Fruit fly (Drosophila melanogaster) whole organism, embryonic: Measurements from ENCODE around the gene CG14402.

Experiments used
- B-H2 ChIP-seq: fragments of 200-800 bp; sonication (Bioruptor generic); optimal IDR thresholded peaks from 2 replicates; lab custom pipeline; 2018; ENCODE audit warnings: missing biosample characterization, mild to moderate bottlenecking, missing genetic modification characterization
- CG10321 ChIP-seq: fragments of 200-800 bp; sonication (Bioruptor generic); IDR thresholded peaks from 2 replicates; pipeline ENCODE4 v1.3.6; 2022; ENCODE audit warnings: missing biosample characterization, missing genetic modification characterization
- CG10543 ChIP-seq: fragments of 200-800 bp; sonication (Bioruptor generic); optimal IDR thresholded peaks from 3 replicates; lab custom pipeline; 2017; ENCODE audit warnings: missing biosample characterization, mild to moderate bottlenecking, missing genetic modification characterization, moderate library complexity
- CG11695 ChIP-seq: fragments of 200-800 bp; sonication (Bioruptor generic); IDR thresholded peaks from 3 replicates; pipeline ENCODE4 v1.3.6; 2022; ENCODE audit warnings: missing biosample characterization, missing genetic modification characterization
- CG13287 ChIP-seq: fragments of 200-800 bp; sonication (Bioruptor generic); IDR thresholded peaks from 2 replicates; pipeline ENCODE4 v1.3.6; 2022; ENCODE audit warnings: missing biosample characterization, missing genetic modification characterization; ENCODE audit not compliant: partially characterized antibody
- CG13424 ChIP-seq: fragments of 200-800 bp; sonication (Bioruptor generic); optimal IDR thresholded peaks from 2 replicates; lab custom pipeline; 2019; ENCODE audit warnings: missing biosample characterization, mild to moderate bottlenecking, missing genetic modification characterization, moderate library complexity
- CG13775 ChIP-seq: fragments of 200-800 bp; sonication (Bioruptor generic); optimal IDR thresholded peaks from 3 replicates; lab custom pipeline; 2017; ENCODE audit warnings: missing biosample characterization, mild to moderate bottlenecking, missing genetic modification characterization
- CG15269 ChIP-seq: fragments of 200-800 bp; sonication (Bioruptor generic); optimal IDR thresholded peaks from 2 replicates; lab custom pipeline; 2018; ENCODE audit warnings: missing biosample characterization, mild to moderate bottlenecking, missing genetic modification characterization, moderate library complexity
- CG32772 ChIP-seq: fragments of 200-800 bp; sonication (Bioruptor generic); IDR thresholded peaks from 2 replicates; pipeline ENCODE4 v1.3.6; 2022; ENCODE audit warnings: missing biosample characterization, missing genetic modification characterization
- CG3281 ChIP-seq: fragments of 200-800 bp; sonication (Bioruptor generic); optimal IDR thresholded peaks from 3 replicates; lab custom pipeline; 2017; ENCODE audit warnings: missing biosample characterization, mild to moderate bottlenecking, missing genetic modification characterization
- CG34376 ChIP-seq: fragments of 200-800 bp; sonication (Bioruptor generic); optimal IDR thresholded peaks from 2 replicates; lab custom pipeline; 2018; ENCODE audit warnings: missing biosample characterization, mild to moderate bottlenecking, missing genetic modification characterization
- CG3838 ChIP-seq: fragments of 200-800 bp; sonication (Bioruptor generic); optimal IDR thresholded peaks from 3 replicates; lab custom pipeline; 2016; ENCODE audit warnings: missing biosample characterization, missing genetic modification characterization
- CG5180 ChIP-seq: fragments of 200-800 bp; sonication (Bioruptor generic); optimal IDR thresholded peaks from 3 replicates; lab custom pipeline; 2017; ENCODE audit warnings: missing biosample characterization, missing genetic modification characterization, mild to moderate bottlenecking, moderate library complexity, missing genetic modification reagents
- CG5953 ChIP-seq: fragments of 200-800 bp; sonication (Bioruptor generic); IDR thresholded peaks from 2 replicates; pipeline ENCODE4 v1.3.6; 2022; ENCODE audit warnings: missing biosample characterization, missing genetic modification characterization
- CG6272 ChIP-seq: fragments of 200-800 bp; sonication (Bioruptor generic); IDR thresholded peaks from 2 replicates; pipeline ENCODE4 v1.3.6; 2022; ENCODE audit warnings: missing biosample characterization, missing genetic modification characterization
- CG8944 ChIP-seq: fragments of 200-800 bp; sonication (Bioruptor generic); optimal IDR thresholded peaks from 3 replicates; lab custom pipeline; 2016; ENCODE audit warnings: missing biosample characterization, missing genetic modification characterization
- D19A ChIP-seq: fragments of 200-800 bp; optimal IDR thresholded peaks from 3 replicates; lab custom pipeline; 2019; ENCODE audit warnings: missing biosample characterization, mild to moderate bottlenecking, missing genetic modification characterization, moderate library complexity
- Fer1 ChIP-seq: fragments of 200-800 bp; sonication (Bioruptor generic); optimal IDR thresholded peaks from 2 replicates; lab custom pipeline; 2017; ENCODE audit warnings: missing biosample characterization, mild to moderate bottlenecking, missing genetic modification characterization
- GATAe ChIP-seq: fragments of 200-800 bp; sonication (Bioruptor generic); conservative IDR thresholded peaks from 2 replicates; pipeline ENCODE4 v1.3.6; 2022; ENCODE audit warnings: missing biosample characterization, missing genetic modification characterization
- HmgZ ChIP-seq: fragments of 200-800 bp; sonication (Bioruptor generic); optimal IDR thresholded peaks from 2 replicates; lab custom pipeline; 2018; ENCODE audit warnings: missing biosample characterization, mild to moderate bottlenecking, missing genetic modification characterization
- PHDP ChIP-seq: fragments of 200-800 bp; sonication (Bioruptor generic); optimal IDR thresholded peaks from 3 replicates; lab custom pipeline; 2018; ENCODE audit warnings: missing biosample characterization, mild to moderate bottlenecking, missing genetic modification characterization, moderate library complexity
- Pdp1 ChIP-seq, 2 experiments: fragments of 200-800 bp; sonication (Bioruptor generic); optimal IDR thresholded peaks; 3 replicates each; lab custom pipeline; 2016; ENCODE audit warnings: missing biosample characterization in 2 of 2, missing genetic modification characterization in 2 of 2, mild to moderate bottlenecking in 1 of 2, moderate library complexity in 1 of 2
- Poxn ChIP-seq: fragments of 200-800 bp; sonication (Bioruptor generic); IDR thresholded peaks from 2 replicates; pipeline ENCODE4 v1.3.6; 2022; ENCODE audit warnings: missing biosample characterization, missing genetic modification characterization
- Rfx ChIP-seq: fragments of 200-800 bp; sonication (Bioruptor generic); IDR thresholded peaks from 2 replicates; pipeline ENCODE4 v1.3.6; 2022; ENCODE audit warnings: missing biosample characterization, missing genetic modification characterization
- Trl ChIP-seq, 3 experiments: fragments of >200 bp in 2 of 3; fragments of 200-800 bp in 1 of 3; sonication (Bioruptor generic) in 1 of 3; optimal IDR thresholded peaks; 2 replicates in 1 of 3; 3 replicates in 2 of 3; lab custom pipeline; 2016 to 2017; ENCODE audit warnings: missing biosample characterization in 1 of 3, missing genetic modification characterization in 1 of 3
- YL-1 ChIP-seq: fragments of 200-800 bp; sonication (Bioruptor generic); optimal IDR thresholded peaks from 3 replicates; lab custom pipeline; 2017; ENCODE audit warnings: missing biosample characterization, mild to moderate bottlenecking, missing genetic modification characterization
- bcd ChIP-seq: fragments of 200-800 bp; sonication (Bioruptor generic); optimal IDR thresholded peaks from 2 replicates; lab custom pipeline; 2017; ENCODE audit warnings: missing biosample characterization, mild to moderate bottlenecking, missing genetic modification characterization
- bsh ChIP-seq, 2 experiments: fragments of 200-800 bp; sonication (Bioruptor generic); optimal IDR thresholded peaks; 2 replicates each; lab custom pipeline; 2017 to 2018; ENCODE audit warnings: mild to moderate bottlenecking in 2 of 2, missing biosample characterization in 2 of 2, missing genetic modification characterization in 2 of 2, moderate library complexity in 1 of 2
- crp ChIP-seq, 2 experiments: fragments of 200-800 bp; sonication (Bioruptor generic); optimal IDR thresholded peaks; 2 replicates in 1 of 2; 3 replicates in 1 of 2; lab custom pipeline; 2017; ENCODE audit warnings: missing biosample characterization in 2 of 2, missing genetic modification characterization in 2 of 2, mild to moderate bottlenecking in 1 of 2, moderate library complexity in 1 of 2
- cwo ChIP-seq: fragments of 200-800 bp; sonication (Bioruptor generic); optimal IDR thresholded peaks from 3 replicates; lab custom pipeline; 2017; ENCODE audit warnings: missing biosample characterization, missing genetic modification characterization, mild to moderate bottlenecking, moderate library complexity, missing genetic modification reagents
- dm ChIP-seq: fragments of 200-800 bp; sonication (Bioruptor generic); optimal IDR thresholded peaks from 3 replicates; lab custom pipeline; 2016; ENCODE audit warnings: missing biosample characterization, missing genetic modification characterization
- ewg ChIP-seq: fragments of 200-800 bp; sonication (Bioruptor generic); optimal IDR thresholded peaks from 3 replicates; lab custom pipeline; 2017; ENCODE audit warnings: mild to moderate bottlenecking, missing biosample characterization, missing genetic modification reagents, missing genetic modification characterization
- exex ChIP-seq: fragments of 200-800 bp; sonication (Bioruptor generic); optimal IDR thresholded peaks from 4 replicates; lab custom pipeline; 2018; ENCODE audit warnings: missing biosample characterization, mild to moderate bottlenecking, missing genetic modification characterization, moderate library complexity
- fd96Cb ChIP-seq: fragments of 200-800 bp; sonication (Bioruptor generic); optimal IDR thresholded peaks from 2 replicates; lab custom pipeline; 2018; ENCODE audit warnings: missing biosample characterization, mild to moderate bottlenecking, missing genetic modification characterization, moderate library complexity
- grn ChIP-seq: fragments of 200-800 bp; sonication (Bioruptor generic); optimal IDR thresholded peaks from 3 replicates; lab custom pipeline; 2017; ENCODE audit warnings: missing biosample characterization, missing genetic modification characterization
- mirr ChIP-seq: fragments of 200-800 bp; sonication (Bioruptor generic); optimal IDR thresholded peaks from 3 replicates; lab custom pipeline; 2018; ENCODE audit warnings: missing biosample characterization, mild to moderate bottlenecking, missing genetic modification characterization
- pnt ChIP-seq: fragments of 200-800 bp; sonication (Bioruptor generic); optimal IDR thresholded peaks from 3 replicates; lab custom pipeline; 2016; ENCODE audit warnings: missing biosample characterization, missing genetic modification characterization
- pros ChIP-seq: fragments of 200-800 bp; sonication (Bioruptor generic); optimal IDR thresholded peaks from 3 replicates; lab custom pipeline; 2019; ENCODE audit warnings: missing biosample characterization, mild to moderate bottlenecking, missing genetic modification characterization, moderate library complexity
- rib ChIP-seq: fragments of 200-800 bp; sonication (Bioruptor generic); IDR thresholded peaks from 2 replicates; pipeline ENCODE4 v1.3.6; 2022; ENCODE audit warnings: missing biosample characterization, missing genetic modification characterization
- row ChIP-seq: fragments of 200-800 bp; sonication (Bioruptor generic); IDR thresholded peaks from 3 replicates; pipeline ENCODE4 v1.3.6; 2022; ENCODE audit warnings: missing biosample characterization, missing genetic modification characterization
- sd ChIP-seq: fragments of 200-800 bp; sonication (Bioruptor generic); optimal IDR thresholded peaks from 3 replicates; lab custom pipeline; 2018; ENCODE audit warnings: missing biosample characterization, mild to moderate bottlenecking, missing genetic modification characterization, moderate library complexity
- sug ChIP-seq: fragments of 200-800 bp; optimal IDR thresholded peaks from 2 replicates; lab custom pipeline; 2019; ENCODE audit warnings: missing biosample characterization, mild to moderate bottlenecking, missing genetic modification characterization, moderate library complexity
- wek ChIP-seq: fragments of 200-800 bp; sonication (Bioruptor generic); optimal IDR thresholded peaks from 3 replicates; lab custom pipeline; 2018; ENCODE audit warnings: missing biosample characterization, mild to moderate bottlenecking, missing genetic modification characterization, moderate library complexity
- zen ChIP-seq: fragments of 200-800 bp; sonication (Bioruptor generic); optimal IDR thresholded peaks from 3 replicates; lab custom pipeline; 2018; ENCODE audit warnings: missing biosample characterization, mild to moderate bottlenecking, missing genetic modification characterization, moderate library complexity

Gene CG14402

dm6 chr2L:20827045-20827444 lies 22.1 kb upstream of the CG14402 start (continued):
- no peak for TF ChIP-seq CG5953
- TF ChIP-seq fd96Cb (tag; lab: Kevin White, UChicago), result no peak
- TF ChIP-seq YL-1, result no peak
- no peak for TF ChIP-seq PHDP

dm6 chr2L:20828701-20829100 lies 20.4 kb upstream of the CG14402 start:
- TF ChIP-seq exex (tag; lab: Kevin White, UChicago) (peak; percentile 81), grn (GFP tag; lab: Kevin White, UChicago) (peak; percentile 71), pros (no peak), dm (GFP tag; lab: Kevin White, UChicago) (no peak), Pdp1 (GFP tag; optimal IDR thresholded peaks at IDR 0.05; lab: Kevin White, UChicago) (peak in 1 of 2 experiments; percentile 24), CG6272 (GFP tag; lab: Robert Waterston, UW) (no peak), CG10543 (GFP tag; lab: Kevin White, UChicago) (peak; percentile 23), sug (tag; lab: Kevin White, UChicago) (peak; percentile 97), HmgZ (tag; lab: Kevin White, UChicago) (peak; percentile 21), sd (tag; lab: Kevin White, UChicago) (peak; percentile 33), CG34376 (peak; percentile 66), ewg (GFP tag; lab: Kevin White, UChicago) (no peak), GATAe (peak; percentile 42; the same call in 1 of the 2 replicates), bsh (GFP tag; optimal IDR thresholded peaks at IDR 0.05; lab: Kevin White, UChicago) (no peak), CG8944 (GFP tag; lab: Kevin White, UChicago) (no peak), cwo (GFP tag; lab: Kevin White, UChicago) (no peak), mirr (GFP tag; lab: Kevin White, UChicago) (peak; percentile 61)
- TF ChIP-seq, all 482 proteins: peak for 10

DNA sequence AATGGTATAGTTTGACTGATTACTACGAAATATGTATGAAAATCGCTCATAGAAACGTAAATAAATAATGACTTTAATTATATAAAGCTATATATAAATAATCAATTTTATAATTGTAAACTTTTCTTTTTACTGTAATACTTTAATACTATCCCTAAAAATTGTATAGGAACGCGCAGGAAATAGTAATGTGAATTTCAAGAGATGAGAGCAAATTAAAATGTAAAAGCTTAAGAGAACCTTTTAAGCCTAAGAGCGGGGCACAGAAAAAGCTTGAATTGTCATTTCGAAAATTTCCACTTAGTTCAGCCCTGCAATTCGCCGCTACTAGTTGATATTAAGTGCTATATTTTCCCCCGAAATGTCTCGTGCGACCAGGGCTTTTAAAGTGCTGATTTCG lies 19.8 kb upstream of the CG14402 start, which contains the start of gene CG31673:
Gene CG31673, plus strand, starts transcription at position 301 of the 400 bp plus-strand sequence.
- no peak for TF ChIP-seq CG32772
- peak; percentile 38 to 63 for TF ChIP-seq Trl (optimal IDR thresholded peaks at IDR 0.05; lab: Kevin White, UChicago)
- TF ChIP-seq Trl (GFP tag; optimal IDR thresholded peaks at IDR 0.05; lab: Kevin White, UChicago), result no peak
- no peak for TF ChIP-seq CG3838 (GFP tag; lab: Kevin White, UChicago)
- no peak for TF ChIP-seq CG3281 (GFP tag; lab: Kevin White, UChicago)
- no peak for TF ChIP-seq rib
- no peak for TF ChIP-seq CG13775 (GFP tag; lab: Kevin White, UChicago)
- TF ChIP-seq pnt (GFP tag; lab: Kevin White, UChicago), result no peak
- no peak for TF ChIP-seq zen (tag; lab: Kevin White, UChicago)
- TF ChIP-seq, all 482 proteins: peak for 1

- TF ChIP-seq CG10321 (GFP tag; lab: Robert Waterston, UW) (0 out of 2 replicates have a peak, but pooled peaks have one; percentile 8), D19A (peak; percentile 50), Fer1 (GFP tag; lab: Kevin White, UChicago) (peak; percentile 33), sug (tag; lab: Kevin White, UChicago) (peak; percentile 26), row (GFP tag; lab: Robert Waterston, UW) (peak; percentile 61), bcd (GFP tag; lab: Kevin White, UChicago) (peak; percentile 4), CG5180 (GFP tag; lab: Kevin White, UChicago) (no peak), wek (GFP tag; lab: Kevin White, UChicago) (no peak), crp (GFP tag; optimal IDR thresholded peaks at IDR 0.05; lab: Kevin White, UChicago) (peak in 1 of 2 experiments; percentile 77), CG11695 (GFP tag; lab: Robert Waterston, UW) (0 out of 3 replicates have a peak, but pooled peaks have one; percentile 9), B-H2 (GFP tag; lab: Kevin White, UChicago) (peak; percentile 45), CG13424 (tag; lab: Kevin White, UChicago) (peak; percentile 30), Poxn (GFP tag; lab: Robert Waterston, UW) (no peak), Rfx (GFP tag; lab: Robert Waterston, UW) (peak; percentile 32; the same call in 1 of the 2 replicates), CG15269 (tag; lab: Kevin White, UChicago) (peak; percentile 5), CG13287 (GFP tag; lab: Robert Waterston, UW) (peak; percentile 18; the same call in 1 of the 2 replicates)
Observed at dm6 chr2L:20829755-20830396, 19.2 kb upstream of the CG14402 start.
